Worm (Caenorhabditis elegans): ENCODE measurements around the gene col-127.
A peak's percentile ranks its signal among the peaks of the same experiment; 100 is the strongest.

DNA sequence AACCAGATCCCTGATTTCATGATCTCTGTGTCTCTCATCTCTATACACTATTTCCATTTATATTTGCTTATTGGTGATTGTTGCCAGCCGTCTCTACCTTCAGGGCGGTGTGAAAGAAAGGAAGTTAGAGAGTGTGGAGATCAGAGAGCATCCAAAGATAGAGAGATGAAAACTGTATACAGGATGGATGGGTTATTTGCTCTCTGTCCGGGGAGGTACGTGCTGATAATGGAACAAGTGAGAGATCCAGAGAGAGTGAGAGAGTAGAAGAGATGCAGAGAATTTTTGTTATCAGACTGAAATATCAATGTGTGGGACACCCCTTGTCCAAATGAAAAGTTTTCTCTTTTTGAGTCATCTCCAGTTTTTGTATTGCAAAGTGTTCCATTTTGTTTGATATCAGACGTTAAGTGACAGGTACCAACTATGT is 18.1 kb upstream of the col-127 start:
- TF ChIP-seq pha-4 (GFP tag; IDR thresholded peaks at IDR 0.05) (peak; percentile 72), pha-4 (tag; optimal IDR thresholded peaks at IDR 0.05) (peak; percentile 71), ztf-11 (tag; optimal IDR thresholded peaks at IDR 0.05) (no peak), nhr-11 (tag; optimal IDR thresholded peaks at IDR 0.05) (no peak), lin-38 (GFP tag; IDR thresholded peaks at IDR 0.05) (no peak; the same call in 1 of the 2 replicates), R02D3.7 (tag; optimal IDR thresholded peaks at IDR 0.05) (no peak), mdl-1 (tag; optimal IDR thresholded peaks at IDR 0.05) (peak in 1 of 2 experiments; percentile 58), F44E2.7 (GFP tag; IDR thresholded peaks at IDR 0.05) (no peak), rbr-2 (tag; optimal IDR thresholded peaks at IDR 0.05) (no peak), ama-1 (optimal IDR thresholded peaks at IDR 0.05) (no peak)
